Worm (Caenorhabditis elegans): ENCODE measurements around the gene rbd-1.

- TF ChIP-seq pha-4 (tag; optimal IDR thresholded peaks at IDR 0.05) (no peak), mab-5 (tag; optimal IDR thresholded peaks at IDR 0.05) (no peak), nhr-76 (tag; optimal IDR thresholded peaks at IDR 0.05) (no peak), ceh-39 (tag; optimal IDR thresholded peaks at IDR 0.05) (no peak), snpc-4 (tag; optimal IDR thresholded peaks at IDR 0.05) (no peak), lin-13 (tag; optimal IDR thresholded peaks at IDR 0.05) (no peak), lin-32 (GFP tag; optimal IDR thresholded peaks at IDR 0.05) (no peak), mep-1 (tag; optimal IDR thresholded peaks at IDR 0.05) (no peak), ztf-11 (tag; optimal IDR thresholded peaks at IDR 0.05) (no peak), zip-8 (tag; optimal IDR thresholded peaks at IDR 0.05) (no peak)
Observed at ce11 chrIV:12743680-12744079, 18.9 kb downstream of the rbd-1 start.
